Worm (Caenorhabditis elegans) whole organism, early embryonic: ENCODE results near the gene rmd-3.

Experiments
- F13C5.2 ChIP-seq: sonication (generic microtip); optimal IDR thresholded peaks from 2 replicates; lab custom pipeline; 2017; ENCODE audit warnings: mild to moderate bottlenecking, missing genetic modification characterization, inconsistent platforms, missing compliant biosample characterization
- ama-1 ChIP-seq: fragments of 150-350 bp; optimal IDR thresholded peaks from 2 replicates; lab custom pipeline; 2014
- ceh-13 ChIP-seq: fragments of 200-800 bp; sonication (Bioruptor generic); optimal IDR thresholded peaks from 2 replicates; lab custom pipeline; 2018; ENCODE audit warnings: mild to moderate bottlenecking, missing genetic modification characterization, missing compliant biosample characterization
- ets-7 ChIP-seq: sonication (generic microtip); optimal IDR thresholded peaks from 2 replicates; lab custom pipeline; 2016; ENCODE audit warnings: missing genotype, missing genetic modification characterization, missing compliant biosample characterization
- flt-1 ChIP-seq: fragments of 200-800 bp; sonication (Bioruptor generic); IDR thresholded peaks from 2 replicates; pipeline ENCODE4 v1.3.6; 2022; ENCODE audit warnings: missing genetic modification characterization, missing compliant biosample characterization
- pes-1 ChIP-seq: fragments of 200-800 bp; sonication (Bioruptor generic); IDR thresholded peaks from 2 replicates; pipeline ENCODE4 v1.3.6; 2022; ENCODE audit warnings: missing genetic modification reagents, missing genetic modification characterization, missing compliant biosample characterization
- scrt-1 ChIP-seq: fragments of 200-800 bp; sonication (Bioruptor generic); IDR thresholded peaks from 2 replicates; pipeline ENCODE4 v1.3.6; 2022; ENCODE audit warnings: missing genetic modification characterization, missing compliant biosample characterization
- tbx-37 ChIP-seq: fragments of 200-800 bp; sonication (Bioruptor generic); conservative IDR thresholded peaks from 2 replicates; pipeline ENCODE4 v1.3.6; 2022; ENCODE audit warnings: missing genetic modification reagents, missing genetic modification characterization, missing compliant biosample characterization

rmd-3 gene

DNA sequence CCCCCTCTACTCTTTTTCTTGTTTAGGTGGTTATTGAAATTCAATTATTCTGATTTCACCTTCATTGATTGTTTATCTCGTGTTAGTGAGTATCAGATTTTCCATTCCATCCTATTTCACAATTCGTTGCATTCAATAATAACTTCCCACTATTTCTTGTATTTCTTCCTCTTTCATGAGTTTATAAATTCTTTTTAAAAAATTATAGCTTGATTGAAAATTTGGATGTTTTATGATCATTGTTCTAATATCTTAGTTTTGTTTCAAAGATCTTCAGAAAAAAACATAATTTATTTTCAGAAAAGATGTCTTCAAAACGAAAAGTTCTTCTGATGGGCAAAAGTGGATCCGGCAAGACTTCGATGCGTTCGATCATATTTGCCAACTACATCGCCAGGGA, 38.3 kb downstream of the rmd-3 start, which contains the start of gene raga-1:
raga-1 (plus strand) TSS at position 301 of the 400 bp plus-strand sequence.
- no peak for TF ChIP-seq scrt-1 (GFP tag; lab: Robert Waterston, UW)
- TF ChIP-seq tbx-37 (GFP tag; lab: Robert Waterston, UW): no peak
- no peak for TF ChIP-seq ceh-13 (GFP tag; lab: Kevin White, UChicago)
- no peak for TF ChIP-seq ets-7 (tag; lab: Kevin White, UChicago)

DNA sequence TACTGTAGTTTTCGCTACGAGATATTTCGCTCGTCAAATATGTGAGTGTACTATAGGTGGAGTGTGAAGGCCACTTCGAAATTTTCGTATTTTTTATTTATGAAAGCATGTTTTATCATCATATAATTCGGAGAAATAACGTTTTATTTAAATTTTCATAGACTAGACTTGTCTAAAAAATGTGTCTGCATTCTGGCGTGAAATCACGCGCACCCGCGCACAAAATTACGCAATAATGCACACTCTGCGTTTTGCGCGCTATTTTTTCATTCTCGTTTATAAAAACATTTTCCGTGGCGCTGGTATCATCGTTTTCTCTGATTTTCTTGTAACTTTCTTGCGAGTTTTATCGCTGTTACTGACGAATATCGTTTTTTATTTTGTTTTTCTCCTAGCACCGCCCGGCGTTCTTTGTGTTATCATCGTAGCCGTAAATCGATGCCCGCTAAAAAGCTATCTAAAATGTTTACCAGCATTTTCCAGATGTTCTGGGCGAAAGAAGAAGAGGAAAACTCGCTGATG, 42.1 kb downstream of the rmd-3 start, which contains the start of gene saps-1:
saps-1 (plus strand) TSS at position 472 of the 522 bp plus-strand sequence.
- TF ChIP-seq flt-1 (GFP tag; lab: Robert Waterston, UW): no peak

DNA sequence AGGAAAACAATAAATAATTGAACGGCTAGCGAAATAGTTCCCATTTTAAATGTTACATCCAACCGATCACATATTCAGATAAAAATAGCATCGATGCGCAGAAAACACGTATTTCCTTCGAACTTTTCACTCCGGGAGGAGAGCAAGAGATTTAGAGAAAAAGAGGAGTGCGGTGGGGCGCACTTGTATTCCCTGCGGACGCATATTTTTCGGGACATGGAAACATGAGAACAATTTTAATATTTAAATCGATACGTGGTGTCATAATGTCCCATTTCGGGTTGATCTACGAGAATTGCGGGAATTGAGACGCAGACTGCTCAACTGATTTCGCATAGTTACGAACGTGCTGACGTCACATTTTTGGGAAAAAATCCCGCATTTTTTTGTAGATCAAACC, 46.0 kb downstream of the rmd-3 start, which contains the start of gene C47G2.4:
C47G2.4 (minus strand) TSS at position 174 of the 400 bp plus-strand sequence.
- TF ChIP-seq F13C5.2 (tag; lab: Kevin White, UChicago) (peak; percentile 4), ama-1 (lab: Kevin White, UChicago) (no peak), scrt-1 (GFP tag; lab: Robert Waterston, UW) (no peak), tbx-37 (GFP tag; lab: Robert Waterston, UW) (no peak), pes-1 (GFP tag; lab: Robert Waterston, UW) (no peak)

DNA sequence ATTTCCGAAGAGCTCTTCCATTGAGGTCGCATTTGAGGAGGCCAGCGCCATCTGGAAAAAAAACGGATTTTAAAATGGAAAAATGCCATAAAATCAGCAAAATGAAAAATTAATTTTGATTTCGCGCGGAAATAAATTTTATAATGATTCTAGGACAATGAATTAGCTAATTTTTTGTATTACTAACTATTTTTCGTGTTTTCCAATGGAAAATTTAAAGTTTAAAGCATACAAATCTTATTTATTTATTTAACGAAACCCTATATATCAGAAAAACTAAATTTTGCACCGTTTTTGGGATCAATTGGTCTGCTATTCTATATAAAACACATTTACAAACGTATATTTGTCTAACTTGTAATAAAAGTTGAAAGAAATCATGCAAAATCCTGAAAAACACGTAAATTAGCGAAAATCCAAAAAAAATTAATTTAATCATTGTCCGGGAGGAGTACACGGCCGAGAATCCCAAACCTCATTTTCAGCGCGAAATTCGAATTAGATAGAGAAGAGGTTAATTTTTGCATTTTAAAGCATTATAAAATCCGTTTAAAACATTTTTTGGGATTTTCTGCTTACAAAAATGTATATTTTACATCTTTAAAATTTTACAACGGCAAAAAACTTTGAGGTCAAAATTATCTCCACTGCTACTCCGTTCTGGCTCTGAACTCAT, 49.2 kb downstream of the rmd-3 start, which contains the start of gene C47G2.3:
C47G2.3 (minus strand) TSS at position 51 of the 676 bp plus-strand sequence.
- no peak for TF ChIP-seq ama-1 (lab: Kevin White, UChicago)
- TF ChIP-seq tbx-37 (GFP tag; lab: Robert Waterston, UW): peak; percentile 56; the same call in 1 of the 2 replicates
